Worm (Caenorhabditis elegans) whole organism, L4/young adult: ENCODE data around the gene tdc-1.

ENCODE experiments used
- W03F9.2 ChIP-seq: fragments of 150-350 bp; optimal IDR thresholded peaks from 2 replicates; lab custom pipeline; 2014; ENCODE audit warnings: missing biosample characterization, missing genetic modification characterization
- dao-5 ChIP-seq: sonication (generic microtip); optimal IDR thresholded peaks from 2 replicates; lab custom pipeline; 2016; ENCODE audit warnings: missing genotype, missing genetic modification characterization, moderate library complexity, missing compliant biosample characterization
- him-1 ChIP-seq: sonication (generic microtip); optimal IDR thresholded peaks from 2 replicates; lab custom pipeline; 2016; ENCODE audit warnings: missing genotype, missing genetic modification reagents, missing genetic modification characterization, missing compliant biosample characterization

- TF ChIP-seq him-1 (no peak), W03F9.2 (no peak), dao-5 (tag; lab: Kevin White, UChicago) (no peak)
Observed at ce11 chrII:8232489-8232888, 37.9 kb upstream of the tdc-1 start, which contains the start of gene M110.7.
